Worm (Caenorhabditis elegans) whole organism, L2 larva: ENCODE results near the gene W08E12.2.
"Not testable (repeated sequence)": the region's sequence is repeated elsewhere in the genome, so short reads cannot be mapped to it uniquely, and the experiment has no call there.

Source experiments
- C34F6.9 ChIP-seq: fragments of 150-350 bp; optimal IDR thresholded peaks from 2 replicates; lab custom pipeline; 2014; ENCODE audit warnings: missing biosample characterization, missing genetic modification characterization
- F13H6.1 ChIP-seq: sonication (generic microtip); optimal IDR thresholded peaks from 2 replicates; lab custom pipeline; 2016; ENCODE audit warnings: missing genetic modification characterization, missing compliant biosample characterization
- ama-1 ChIP-seq: fragments of 150-350 bp; optimal IDR thresholded peaks from 2 replicates; lab custom pipeline; 2018; ENCODE audit warnings: inconsistent platforms
- blmp-1 ChIP-seq: sonication (generic microtip); optimal IDR thresholded peaks from 2 replicates; lab custom pipeline; 2017; ENCODE audit warnings: missing genetic modification characterization, mild to moderate bottlenecking, missing compliant biosample characterization, antibody characterized with exemption, moderate library complexity; ENCODE audit not compliant: insufficient read depth
- elt-3 ChIP-seq: sonication (generic microtip); optimal IDR thresholded peaks from 2 replicates; lab custom pipeline; 2017; ENCODE audit warnings: missing biosample characterization, missing genetic modification characterization
- lin-13 ChIP-seq: fragments of 150-350 bp; optimal IDR thresholded peaks from 2 replicates; lab custom pipeline; 2014; ENCODE audit warnings: missing biosample characterization, missing genetic modification reagents, missing genetic modification characterization
- lsy-2 ChIP-seq, 2 experiments: fragments of 150-350 bp in 1 of 2; sonication (generic microtip) in 1 of 2; optimal IDR thresholded peaks; 2 replicates each; lab custom pipeline; 2014 to 2017; ENCODE audit warnings: missing biosample characterization in 2 of 2, missing genetic modification characterization in 2 of 2
- nhr-11 ChIP-seq: fragments of 150-350 bp; optimal IDR thresholded peaks from 2 replicates; lab custom pipeline; 2014; ENCODE audit warnings: missing biosample characterization, missing genetic modification characterization
- nhr-23 ChIP-seq: fragments of 150-350 bp; optimal IDR thresholded peaks from 2 replicates; lab custom pipeline; 2014; ENCODE audit warnings: missing biosample characterization, missing genetic modification reagents, missing genetic modification characterization
- nhr-237 ChIP-seq: fragments of 150-350 bp; optimal IDR thresholded peaks from 2 replicates; lab custom pipeline; 2014; ENCODE audit warnings: missing biosample characterization, missing genetic modification characterization
- peb-1 ChIP-seq: fragments of 150-350 bp; optimal IDR thresholded peaks from 2 replicates; lab custom pipeline; 2014; ENCODE audit warnings: missing biosample characterization, missing genetic modification characterization
- skn-1 ChIP-seq: sonication (generic microtip); optimal IDR thresholded peaks from 2 replicates; lab custom pipeline; 2017; ENCODE audit warnings: missing biosample characterization, missing genetic modification characterization
- unc-39 ChIP-seq: fragments of 150-350 bp; optimal IDR thresholded peaks from 2 replicates; lab custom pipeline; 2014; ENCODE audit warnings: missing biosample characterization, missing genetic modification characterization
- unc-62 ChIP-seq: fragments of 150-350 bp; optimal IDR thresholded peaks from 2 replicates; lab custom pipeline; 2014; ENCODE audit warnings: missing biosample characterization, missing genetic modification reagents, missing genetic modification characterization

- TF ChIP-seq nhr-23; nhr-11 (tag; lab: Kevin White, UChicago); blmp-1 (tag; lab: Kevin White, UChicago); skn-1 (tag; lab: Kevin White, UChicago); ama-1; C34F6.9 (tag; lab: Kevin White, UChicago); unc-62 (GFP tag; lab: Kevin White, UChicago); lin-13 (GFP tag; lab: Kevin White, UChicago); elt-3 (tag; lab: Kevin White, UChicago); peb-1; unc-39 (tag; lab: Kevin White, UChicago); nhr-237 (tag; lab: Kevin White, UChicago); F13H6.1: not testable (repeated sequence)
- TF ChIP-seq lsy-2 (tag; optimal IDR thresholded peaks at IDR 0.05; lab: Kevin White, UChicago) = peak in 1 of 2 experiments; percentile 44
These were observed 8.4 kb downstream of the W08E12.2 start for ce11 chrIV:3314099-3314498.
